Worm (Caenorhabditis elegans) whole organism, young adult: ENCODE data around the gene B0524.6.

Source experiments
- B0336.3 ChIP-seq: fragments of 200-800 bp; sonication (Bioruptor generic); IDR thresholded peaks from 2 replicates; pipeline ENCODE4 v1.3.6; 2022; ENCODE audit warnings: missing genetic modification characterization, missing compliant biosample characterization
- C06A6.2 ChIP-seq: fragments of 200-800 bp; sonication (Bioruptor generic); conservative IDR thresholded peaks from 2 replicates; pipeline ENCODE4 v1.3.6; 2022; ENCODE audit warnings: missing genetic modification characterization, missing compliant biosample characterization
- C17E4.6 ChIP-seq: fragments of 200-800 bp; sonication (Bioruptor generic); IDR thresholded peaks from 2 replicates; pipeline ENCODE4 v1.3.6; 2022; ENCODE audit warnings: missing genetic modification reagents, missing genetic modification characterization, missing compliant biosample characterization
- F10E7.11 ChIP-seq: sonication (generic microtip); optimal IDR thresholded peaks from 2 replicates; lab custom pipeline; 2017; ENCODE audit warnings: mild to moderate bottlenecking, missing genetic modification characterization, moderate library complexity, missing compliant biosample characterization
- F22D6.2 ChIP-seq: sonication (generic microtip); optimal IDR thresholded peaks from 2 replicates; lab custom pipeline; 2016; ENCODE audit warnings: mild to moderate bottlenecking, missing genetic modification characterization, missing compliant biosample characterization
- F23B12.7 ChIP-seq: sonication (generic microtip); optimal IDR thresholded peaks from 2 replicates; lab custom pipeline; 2017; ENCODE audit warnings: missing genetic modification characterization, mild to moderate bottlenecking, missing compliant biosample characterization, antibody characterized with exemption, moderate library complexity; ENCODE audit not compliant: insufficient read depth
- F49E8.2 ChIP-seq: sonication (generic microtip); optimal IDR thresholded peaks from 3 replicates; lab custom pipeline; 2017; ENCODE audit warnings: missing genetic modification characterization, mild to moderate bottlenecking, missing compliant biosample characterization, antibody characterized with exemption, moderate library complexity; ENCODE audit not compliant: insufficient read depth
- F57A8.1 ChIP-seq: fragments of 200-800 bp; sonication (Bioruptor generic); optimal IDR thresholded peaks from 2 replicates; lab custom pipeline; 2018; ENCODE audit warnings: mild to moderate bottlenecking, missing genetic modification characterization, moderate library complexity, missing compliant biosample characterization
- F57C9.4 ChIP-seq: sonication (generic microtip); optimal IDR thresholded peaks from 2 replicates; lab custom pipeline; 2017; ENCODE audit warnings: mild to moderate bottlenecking, missing genetic modification characterization, missing compliant biosample characterization
- T07F8.4 ChIP-seq: sonication (generic microtip); optimal IDR thresholded peaks from 2 replicates; lab custom pipeline; 2016; ENCODE audit warnings: mild to moderate bottlenecking, missing genetic modification characterization, moderate library complexity, missing compliant biosample characterization
- Y67H2A.10 ChIP-seq: fragments of 200-800 bp; sonication (Bioruptor generic); conservative IDR thresholded peaks from 2 replicates; pipeline ENCODE4 v1.3.6; 2022; ENCODE audit warnings: missing genetic modification reagents, missing genetic modification characterization, missing compliant biosample characterization
- akir-1 ChIP-seq: fragments of 200-800 bp; sonication (Bioruptor generic); optimal IDR thresholded peaks from 2 replicates; lab custom pipeline; 2018; ENCODE audit warnings: mild to moderate bottlenecking, missing genetic modification characterization, moderate library complexity, missing compliant biosample characterization
- ama-1 ChIP-seq, 3 experiments: fragments of 150-350 bp in 1 of 3; sonication (generic microtip) in 2 of 3; optimal IDR thresholded peaks; 2 replicates each; lab custom pipeline; 2014 to 2018; ENCODE audit warnings: missing biosample characterization in 2 of 3, missing genetic modification characterization in 2 of 3, missing genetic modification reagents in 2 of 3
- atf-7 ChIP-seq: sonication (generic microtip); optimal IDR thresholded peaks from 2 replicates; lab custom pipeline; 2017; ENCODE audit warnings: mild to moderate bottlenecking, missing genetic modification characterization, missing compliant biosample characterization
- attf-3 ChIP-seq: fragments of 200-800 bp; sonication (Bioruptor generic); conservative IDR thresholded peaks from 2 replicates; pipeline ENCODE4 v1.3.6; 2022; ENCODE audit warnings: missing genetic modification reagents, missing genetic modification characterization, missing compliant biosample characterization
- attf-6 ChIP-seq: fragments of 200-800 bp; sonication (Bioruptor generic); IDR thresholded peaks from 2 replicates; pipeline ENCODE4 v1.3.6; 2022; ENCODE audit warnings: missing genetic modification reagents, missing genetic modification characterization, missing compliant biosample characterization
- bed-2 ChIP-seq: fragments of 200-800 bp; sonication (Bioruptor generic); IDR thresholded peaks from 2 replicates; pipeline ENCODE4 v1.3.6; 2022; ENCODE audit warnings: missing genetic modification reagents, missing genetic modification characterization, missing compliant biosample characterization
- ccch-3 ChIP-seq: fragments of 200-800 bp; sonication (Bioruptor generic); optimal IDR thresholded peaks from 2 replicates; lab custom pipeline; 2018; ENCODE audit warnings: mild to moderate bottlenecking, missing genetic modification characterization, missing compliant biosample characterization
- cebp-1 ChIP-seq, 2 experiments: fragments of 200-800 bp in 1 of 2; sonication (Bioruptor generic) in 1 of 2; sonication (generic microtip) in 1 of 2; IDR thresholded peaks in 1 of 2; optimal IDR thresholded peaks in 1 of 2; 2 replicates each; pipeline versions ENCODE4 v1.3.6 to Lab custom; 2017 to 2022; ENCODE audit warnings: missing compliant biosample characterization in 2 of 2, missing genetic modification characterization in 2 of 2, mild to moderate bottlenecking in 1 of 2, missing genetic modification reagents in 1 of 2, moderate library complexity in 1 of 2
- ceh-27 ChIP-seq: fragments of 200-800 bp; sonication (Bioruptor generic); optimal IDR thresholded peaks from 2 replicates; lab custom pipeline; 2018; ENCODE audit warnings: mild to moderate bottlenecking, missing genetic modification characterization, moderate library complexity, missing compliant biosample characterization
- ceh-91 ChIP-seq: fragments of 200-800 bp; sonication (Bioruptor generic); IDR thresholded peaks from 2 replicates; pipeline ENCODE4 v1.3.6; 2022; ENCODE audit warnings: missing genetic modification reagents, missing genetic modification characterization, missing compliant biosample characterization
- chd-7 ChIP-seq: sonication (generic microtip); optimal IDR thresholded peaks from 2 replicates; lab custom pipeline; 2016; ENCODE audit warnings: mild to moderate bottlenecking, missing genetic modification characterization, moderate library complexity, missing compliant biosample characterization
- die-1 ChIP-seq: sonication (generic microtip); optimal IDR thresholded peaks from 2 replicates; lab custom pipeline; 2016; ENCODE audit warnings: missing genotype, mild to moderate bottlenecking, missing genetic modification characterization, missing compliant biosample characterization
- dox-1 ChIP-seq: fragments of 200-800 bp; sonication (Bioruptor generic); IDR thresholded peaks from 2 replicates; pipeline ENCODE4 v1.3.6; 2022; ENCODE audit warnings: missing genetic modification reagents, missing genetic modification characterization, missing compliant biosample characterization
- efl-1 ChIP-seq: fragments of 150-350 bp; optimal IDR thresholded peaks from 2 replicates; lab custom pipeline; 2014; ENCODE audit warnings: missing biosample characterization, missing genetic modification reagents, missing genetic modification characterization
- egl-18 ChIP-seq: fragments of 200-800 bp; sonication (Bioruptor generic); IDR thresholded peaks from 2 replicates; pipeline ENCODE4 v1.3.6; 2022; ENCODE audit warnings: missing genetic modification reagents, missing genetic modification characterization, missing compliant biosample characterization
- egrh-3 ChIP-seq: fragments of 200-800 bp; sonication (Bioruptor generic); IDR thresholded peaks from 2 replicates; pipeline ENCODE4 v1.3.6; 2022; ENCODE audit warnings: missing genetic modification reagents, missing genetic modification characterization, missing compliant biosample characterization
- hlh-12 ChIP-seq: sonication (generic microtip); optimal IDR thresholded peaks from 2 replicates; lab custom pipeline; 2016; ENCODE audit warnings: missing genetic modification characterization, missing compliant biosample characterization
- hlh-26 ChIP-seq: fragments of 200-800 bp; sonication (Bioruptor generic); conservative IDR thresholded peaks from 2 replicates; pipeline ENCODE4 v1.3.6; 2022; ENCODE audit warnings: missing genetic modification reagents, missing genetic modification characterization, missing compliant biosample characterization
- hmg-20 ChIP-seq: fragments of 200-800 bp; sonication (Bioruptor generic); IDR thresholded peaks from 2 replicates; pipeline ENCODE4 v1.3.6; 2022; ENCODE audit warnings: missing genetic modification reagents, missing genetic modification characterization, missing compliant biosample characterization
- hsf-1 ChIP-seq: fragments of 200-800 bp; sonication (Bioruptor generic); IDR thresholded peaks from 2 replicates; pipeline ENCODE4 v1.3.6; 2022; ENCODE audit warnings: missing genetic modification reagents, missing genetic modification characterization, missing compliant biosample characterization
- lin-26 ChIP-seq: fragments of 200-800 bp; sonication (Bioruptor generic); IDR thresholded peaks from 2 replicates; pipeline ENCODE4 v1.3.6; 2022; ENCODE audit warnings: missing genetic modification reagents, missing genetic modification characterization, missing compliant biosample characterization
- lin-35 ChIP-seq, 3 experiments: fragments of 150-350 bp in 2 of 3; sonication (generic microtip) in 1 of 3; optimal IDR thresholded peaks; 2 replicates each; lab custom pipeline; 2014 to 2018; ENCODE audit warnings: missing biosample characterization in 3 of 3, missing genetic modification characterization in 3 of 3, missing genetic modification reagents in 3 of 3
- lin-40 ChIP-seq: sonication (generic microtip); optimal IDR thresholded peaks from 2 replicates; lab custom pipeline; 2016; ENCODE audit warnings: missing genetic modification characterization, mild to moderate bottlenecking, missing compliant biosample characterization, missing genotype, missing genetic modification reagents
- lsl-1 ChIP-seq: fragments of 200-800 bp; sonication (Bioruptor generic); optimal IDR thresholded peaks from 2 replicates; lab custom pipeline; 2018; ENCODE audit warnings: mild to moderate bottlenecking, missing genetic modification characterization, moderate library complexity, missing compliant biosample characterization
- mel-28 ChIP-seq: sonication (generic microtip); optimal IDR thresholded peaks from 2 replicates; lab custom pipeline; 2016; ENCODE audit warnings: borderline replicate concordance, mild to moderate bottlenecking, missing genetic modification characterization, missing compliant biosample characterization
- mes-4 ChIP-seq: sonication (generic microtip); optimal IDR thresholded peaks from 2 replicates; lab custom pipeline; 2016; ENCODE audit warnings: missing genotype, missing genetic modification characterization, missing compliant biosample characterization
- nfyb-1 ChIP-seq: fragments of 200-800 bp; sonication (Bioruptor generic); IDR thresholded peaks from 2 replicates; pipeline ENCODE4 v1.3.6; 2022; ENCODE audit warnings: missing genetic modification reagents, missing genetic modification characterization, missing compliant biosample characterization
- nhr-80 ChIP-seq: sonication (generic microtip); optimal IDR thresholded peaks from 2 replicates; lab custom pipeline; 2016; ENCODE audit warnings: missing genetic modification characterization, missing compliant biosample characterization
- rec-8 ChIP-seq, 2 experiments: sonication (generic microtip); optimal IDR thresholded peaks; 2 replicates each; lab custom pipeline; 2016; ENCODE audit warnings: mild to moderate bottlenecking in 2 of 2, missing genetic modification characterization in 2 of 2, missing genetic modification reagents in 2 of 2, missing genotype in 2 of 2, missing biosample characterization in 1 of 2, missing compliant biosample characterization in 1 of 2, moderate library complexity in 1 of 2
- repo-1 ChIP-seq: sonication (generic microtip); optimal IDR thresholded peaks from 2 replicates; lab custom pipeline; 2017; ENCODE audit warnings: mild to moderate bottlenecking, missing genetic modification characterization, missing compliant biosample characterization
- sea-2 ChIP-seq: fragments of 200-800 bp; sonication (Bioruptor generic); IDR thresholded peaks from 2 replicates; pipeline ENCODE4 v1.3.6; 2022; ENCODE audit warnings: missing genetic modification characterization, missing compliant biosample characterization
- snpc-3.4 ChIP-seq: sonication (generic microtip); optimal IDR thresholded peaks from 2 replicates; lab custom pipeline; 2017; ENCODE audit warnings: missing genetic modification characterization, mild to moderate bottlenecking, missing compliant biosample characterization, antibody characterized with exemption, moderate library complexity, missing genotype, missing genetic modification reagents
- tbp1 ChIP-seq: fragments of 200-800 bp; sonication (Bioruptor generic); optimal IDR thresholded peaks from 2 replicates; lab custom pipeline; 2018; ENCODE audit warnings: mild to moderate bottlenecking, missing genetic modification characterization, missing compliant biosample characterization
- unc-62 ChIP-seq: fragments of 150-350 bp; optimal IDR thresholded peaks from 2 replicates; lab custom pipeline; 2014; ENCODE audit warnings: missing biosample characterization, missing genetic modification reagents, missing genetic modification characterization
- zfh-2 ChIP-seq: fragments of 200-800 bp; sonication (Bioruptor generic); conservative IDR thresholded peaks from 2 replicates; pipeline ENCODE4 v1.3.6; 2022; ENCODE audit warnings: missing genetic modification reagents, missing genetic modification characterization, missing compliant biosample characterization
- ztf-22 ChIP-seq: fragments of 200-800 bp; sonication (Bioruptor generic); optimal IDR thresholded peaks from 2 replicates; lab custom pipeline; 2018; ENCODE audit warnings: mild to moderate bottlenecking, missing genetic modification characterization, moderate library complexity, missing compliant biosample characterization
- ztf-28 ChIP-seq: fragments of 200-800 bp; sonication (Bioruptor generic); IDR thresholded peaks from 2 replicates; pipeline ENCODE4 v1.3.6; 2022; ENCODE audit warnings: missing genetic modification reagents, missing genetic modification characterization, missing compliant biosample characterization

B0524.6 gene

ce11 chrIII:1926456-1926855 lies 21.0 kb upstream of the B0524.6 start (continued):
- TF ChIP-seq mel-28: no peak
- no peak for TF ChIP-seq hsf-1 (GFP tag; lab: Robert Waterston, UW)
- TF ChIP-seq zfh-2 (GFP tag; lab: Robert Waterston, UW): peak; percentile 98
- peak; percentile 51 for TF ChIP-seq tbp1 (GFP tag; lab: Kevin White, UChicago)
- TF ChIP-seq bed-2 (GFP tag; lab: Robert Waterston, UW): no peak
- peak; percentile 88 for TF ChIP-seq nhr-80 (tag; lab: Kevin White, UChicago)
- peak; percentile 87 for TF ChIP-seq nfyb-1
- TF ChIP-seq die-1: peak; percentile 64
- TF ChIP-seq hmg-20 (GFP tag; lab: Robert Waterston, UW): no peak
- TF ChIP-seq mes-4 (tag; lab: Kevin White, UChicago): no peak
- TF ChIP-seq lin-26: peak; percentile 82
- peak; percentile 69 for TF ChIP-seq ceh-27 (GFP tag; lab: Kevin White, UChicago)
- no peak for TF ChIP-seq ama-1 (optimal IDR thresholded peaks at IDR 0.05; lab: Kevin White, UChicago)
- no peak for TF ChIP-seq ama-1 (GFP tag; optimal IDR thresholded peaks at IDR 0.05; lab: Kevin White, UChicago)
- TF ChIP-seq F57C9.4 (tag; lab: Kevin White, UChicago): no peak
- TF ChIP-seq hlh-12 (tag; lab: Kevin White, UChicago): no peak
- no peak for TF ChIP-seq rec-8 (tag; optimal IDR thresholded peaks at IDR 0.05; lab: Kevin White, UChicago)
- 0 out of 2 replicates have a peak, but pooled peaks have one; percentile 33 for TF ChIP-seq attf-3
- TF ChIP-seq unc-62: no peak
- TF ChIP-seq cebp-1 (GFP tag; IDR thresholded peaks at IDR 0.05; lab: Robert Waterston, UW): no peak
- peak; percentile 82 for TF ChIP-seq cebp-1 (tag; optimal IDR thresholded peaks at IDR 0.05; lab: Kevin White, UChicago)
- TF ChIP-seq B0336.3: peak; percentile 74
- TF ChIP-seq lin-40 (tag; lab: Kevin White, UChicago): peak; percentile 95
- TF ChIP-seq lsl-1 (GFP tag; lab: Kevin White, UChicago): no peak
- TF ChIP-seq ztf-22 (GFP tag; lab: Kevin White, UChicago): peak; percentile 89
- TF ChIP-seq ztf-28: no peak
- peak in 1 of 3 experiments; percentile 35 for TF ChIP-seq lin-35 (GFP tag; optimal IDR thresholded peaks at IDR 0.05; lab: Kevin White, UChicago)
- TF ChIP-seq ccch-3 (GFP tag; lab: Kevin White, UChicago): no peak
- TF ChIP-seq F57A8.1 (GFP tag; lab: Kevin White, UChicago): no peak
- peak; percentile 91 for TF ChIP-seq C06A6.2
- no peak for TF ChIP-seq efl-1 (GFP tag; lab: Kevin White, UChicago)
- TF ChIP-seq F10E7.11: no peak
- TF ChIP-seq F22D6.2 (tag; lab: Kevin White, UChicago): peak; percentile 67
- TF ChIP-seq attf-6 (GFP tag; lab: Robert Waterston, UW): no peak
- TF ChIP-seq repo-1: no peak
- peak; percentile 69 for TF ChIP-seq dox-1 (GFP tag; lab: Robert Waterston, UW)
- TF ChIP-seq F49E8.2: no peak
- TF ChIP-seq snpc-3.4 (tag; lab: Kevin White, UChicago): no peak
- peak; percentile 87 for TF ChIP-seq egrh-3 (GFP tag; lab: Robert Waterston, UW)
- no peak for TF ChIP-seq hlh-26 (GFP tag; lab: Robert Waterston, UW)
- no peak for TF ChIP-seq egl-18 (GFP tag; lab: Robert Waterston, UW)
- no peak for TF ChIP-seq akir-1
- no peak for TF ChIP-seq F23B12.7 (tag; lab: Kevin White, UChicago)
- peak; percentile 86 for TF ChIP-seq atf-7 (tag; lab: Kevin White, UChicago)
- TF ChIP-seq ceh-91 (GFP tag; lab: Robert Waterston, UW): no peak
- TF ChIP-seq Y67H2A.10: no peak
- no peak for TF ChIP-seq C17E4.6 (GFP tag; lab: Robert Waterston, UW)
- TF ChIP-seq T07F8.4 (tag; lab: Kevin White, UChicago): no peak
- TF ChIP-seq sea-2: no peak
- peak; percentile 90 for TF ChIP-seq chd-7 (tag; lab: Kevin White, UChicago)
